Worm (Caenorhabditis elegans): Measurements from ENCODE around the gene ttr-14.

- TF ChIP-seq ama-1 (optimal IDR thresholded peaks at IDR 0.05) (no peak), aly-1 (tag; optimal IDR thresholded peaks at IDR 0.05) (no peak), ets-7 (tag; optimal IDR thresholded peaks at IDR 0.05) (no peak), flt-1 (GFP tag; IDR thresholded peaks at IDR 0.05) (no peak), tbx-37 (GFP tag; conservative IDR thresholded peaks at IDR 0.05) (no peak), tra-4 (tag; optimal IDR thresholded peaks at IDR 0.05) (no peak), hmbx-1 (tag; optimal IDR thresholded peaks at IDR 0.05) (no peak), F13C5.2 (tag; optimal IDR thresholded peaks at IDR 0.05) (no peak), B0310.2 (tag; optimal IDR thresholded peaks at IDR 0.05) (no peak), pes-1 (GFP tag; IDR thresholded peaks at IDR 0.05) (no peak), hnd-1 (tag; optimal IDR thresholded peaks at IDR 0.05) (no peak)
These were observed 19.6 kb upstream of the ttr-14 start for ce11 chrX:10767669-10768068.
